Worm (Caenorhabditis elegans) whole organism, L2 larva: Measurements from ENCODE around the gene F56C4.1.
"Not testable (repeated sequence)": the region's sequence is repeated elsewhere in the genome, so short reads cannot be mapped to it uniquely, and the experiment has no call there.

Experiments
- ama-1 ChIP-seq: fragments of 150-350 bp; optimal IDR thresholded peaks from 2 replicates; lab custom pipeline; 2018; ENCODE audit warnings: inconsistent platforms
- lin-39 ChIP-seq: fragments of 150-350 bp; optimal IDR thresholded peaks from 2 replicates; lab custom pipeline; 2014; ENCODE audit warnings: missing biosample characterization, missing genetic modification reagents, missing genetic modification characterization
- nhr-6 ChIP-seq: fragments of 150-350 bp; optimal IDR thresholded peaks from 2 replicates; lab custom pipeline; 2014; ENCODE audit warnings: missing biosample characterization, missing genetic modification characterization

DNA sequence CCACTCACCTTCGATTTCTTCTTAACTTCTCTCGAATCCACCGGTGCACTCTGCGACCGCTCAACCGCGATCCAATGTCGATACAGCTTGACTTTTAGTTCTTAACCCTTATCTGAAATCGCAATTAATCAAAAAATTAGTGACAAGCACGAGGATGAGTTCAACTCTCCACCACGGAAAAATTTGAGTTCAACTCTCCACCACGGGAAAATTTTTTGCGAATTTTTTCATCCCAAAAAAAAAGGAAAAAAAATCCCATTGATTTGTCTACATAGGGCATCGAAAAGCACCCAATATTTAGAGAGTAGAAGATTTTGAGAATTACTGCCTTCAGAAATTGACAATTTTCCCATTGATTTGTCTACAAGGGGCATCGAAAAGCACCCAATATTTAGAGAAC is 17.3 kb downstream of the F56C4.1 start, which contains the start of gene glb-19:
- TF ChIP-seq ama-1 (lab: Kevin White, UChicago); nhr-6 (tag; lab: Kevin White, UChicago); lin-39: not testable (repeated sequence)
